Fruit fly (Drosophila melanogaster): ENCODE results near the gene CG32249.

The CG32249 gene

DNA sequence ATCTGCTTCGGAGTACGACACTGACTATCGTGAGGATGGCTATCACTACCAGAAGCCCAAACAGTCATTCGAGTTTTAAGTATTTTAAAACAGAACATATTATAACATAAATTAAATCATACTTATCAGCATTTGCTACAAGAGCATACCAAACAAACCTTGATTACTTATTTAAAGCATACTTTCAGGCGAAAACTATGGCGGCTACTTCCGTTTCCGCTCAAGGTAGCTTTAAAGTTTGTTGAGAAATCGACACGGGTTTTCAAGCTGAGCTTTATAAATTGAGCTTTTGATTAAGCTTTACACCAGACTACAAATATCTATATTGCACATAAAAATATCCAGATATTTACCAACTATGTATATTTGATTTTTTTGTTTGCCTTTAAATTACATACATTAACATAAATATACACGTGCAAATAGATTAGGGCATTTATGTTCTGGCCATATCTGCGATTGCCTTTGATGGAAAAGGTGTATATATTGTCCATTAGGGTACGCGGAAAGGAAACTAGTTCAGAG is 5.2 kb downstream of the CG32249 start (continued):
- TF ChIP-seq CG2875 (GFP tag; optimal IDR thresholded peaks at IDR 0.05): peak; percentile 87
- no peak for TF ChIP-seq Dfd (GFP tag; optimal IDR thresholded peaks at IDR 0.05)
- peak; percentile 73 for TF ChIP-seq Fer2 (tag; optimal IDR thresholded peaks at IDR 0.05)
- peak; percentile 97 for TF ChIP-seq caup (GFP tag; optimal IDR thresholded peaks at IDR 0.05; ENCODE audit: severe bottlenecking)
- TF ChIP-seq CG6254 (GFP tag; optimal IDR thresholded peaks at IDR 0.05): peak; percentile 83
- peak; percentile 80 for TF ChIP-seq CG31441 (GFP tag; IDR thresholded peaks at IDR 0.05)
- TF ChIP-seq CG11723 (GFP tag; optimal IDR thresholded peaks at IDR 0.05): peak; percentile 84
- no peak for TF ChIP-seq CG2129 (GFP tag; IDR thresholded peaks at IDR 0.05; ENCODE audit: partially characterized antibody)
- peak; percentile 81 for TF ChIP-seq CG15601 (tag; optimal IDR thresholded peaks at IDR 0.05)
- peak; percentile 74 for TF ChIP-seq Side (GFP tag; optimal IDR thresholded peaks at IDR 0.05)
- peak; percentile 96 for TF ChIP-seq CG34376 (GFP tag; optimal IDR thresholded peaks at IDR 0.05)
- TF ChIP-seq PHDP (tag; optimal IDR thresholded peaks at IDR 0.05): peak; percentile 93
- TF ChIP-seq sens-2 (GFP tag; IDR thresholded peaks at IDR 0.05): peak; percentile 82
- peak; percentile 90 for TF ChIP-seq CG18599 (GFP tag; optimal IDR thresholded peaks at IDR 0.05)
- peak; percentile 73 for TF ChIP-seq Blimp-1 (GFP tag; optimal IDR thresholded peaks at IDR 0.05)
- peak; percentile 78 for TF ChIP-seq Lhr (GFP tag; optimal IDR thresholded peaks at IDR 0.05)
- 0 out of 3 replicates have a peak, but pooled peaks have one; percentile 42 for TF ChIP-seq H15 (GFP tag; IDR thresholded peaks at IDR 0.05)
- TF ChIP-seq nerfin-1 (tag; optimal IDR thresholded peaks at IDR 0.05): peak; percentile 76
- peak; percentile 94 for TF ChIP-seq odd (GFP tag; optimal IDR thresholded peaks at IDR 0.05)
- TF ChIP-seq D19B (GFP tag; optimal IDR thresholded peaks at IDR 0.05): peak; percentile 61
- peak; percentile 57 for TF ChIP-seq exex (tag; optimal IDR thresholded peaks at IDR 0.05)
- 0 out of 2 replicates have a peak, but pooled peaks have one; percentile 32 for TF ChIP-seq toy (GFP tag; IDR thresholded peaks at IDR 0.05)
- no peak for TF ChIP-seq gem (tag; optimal IDR thresholded peaks at IDR 0.05)
- TF ChIP-seq dpn (GFP tag; optimal IDR thresholded peaks at IDR 0.05): peak; percentile 42 to 67
- peak; percentile 74 for TF ChIP-seq Rfx (GFP tag; IDR thresholded peaks at IDR 0.05)
- TF ChIP-seq btn (GFP tag; optimal IDR thresholded peaks at IDR 0.05): peak; percentile 48
- TF ChIP-seq Taf1 (GFP tag; IDR thresholded peaks at IDR 0.05): 0 out of 2 replicates have a peak, but pooled peaks have one; percentile 13
- TF ChIP-seq vnd (GFP tag; IDR thresholded peaks at IDR 0.05; ENCODE audit: partially characterized antibody): no peak
- no peak for TF ChIP-seq CG15073 (GFP tag; optimal IDR thresholded peaks at IDR 0.05)
- TF ChIP-seq Mes4 (GFP tag; optimal IDR thresholded peaks at IDR 0.05): peak; percentile 76
- TF ChIP-seq BEAF-32 (GFP tag; optimal IDR thresholded peaks at IDR 0.05): no peak
- TF ChIP-seq CG10654 (GFP tag; optimal IDR thresholded peaks at IDR 0.05): peak; percentile 74
- peak; percentile 96 for TF ChIP-seq MTF-1 (GFP tag; optimal IDR thresholded peaks at IDR 0.05; ENCODE audit: borderline replicate concordance)
- peak; percentile 60 for TF ChIP-seq CG7928 (GFP tag; optimal IDR thresholded peaks at IDR 0.05)
- TF ChIP-seq hkb (optimal IDR thresholded peaks at IDR 0.05): no peak
- TF ChIP-seq hkb (GFP tag; IDR thresholded peaks at IDR 0.05): peak; percentile 92
- TF ChIP-seq unc-4 (GFP tag; IDR thresholded peaks at IDR 0.05; ENCODE audit: partially characterized antibody): no peak
- peak; percentile 53 for TF ChIP-seq Bdp1 (GFP tag; optimal IDR thresholded peaks at IDR 0.05)
- TF ChIP-seq Sox100B (GFP tag; optimal IDR thresholded peaks at IDR 0.05): peak; percentile 84
- no peak for TF ChIP-seq Scr (GFP tag; IDR thresholded peaks at IDR 0.05; ENCODE audit: partially characterized antibody)
- TF ChIP-seq ERR (GFP tag; optimal IDR thresholded peaks at IDR 0.05): no peak
- TF ChIP-seq ftz-f1 (GFP tag; optimal IDR thresholded peaks at IDR 0.05): no peak
- TF ChIP-seq org-1 (GFP tag; optimal IDR thresholded peaks at IDR 0.05): peak; percentile 76
- peak; percentile 65 for TF ChIP-seq CG1024 (GFP tag; IDR thresholded peaks at IDR 0.05)
- TF ChIP-seq Gsc (GFP tag; IDR thresholded peaks at IDR 0.05): no peak
- no peak for TF ChIP-seq Dip2 (GFP tag; IDR thresholded peaks at IDR 0.05)
- TF ChIP-seq CG4820 (GFP tag; optimal IDR thresholded peaks at IDR 0.05): peak; percentile 14
- peak; percentile 75 for TF ChIP-seq phol (tag; optimal IDR thresholded peaks at IDR 0.05)
- peak; percentile 92 for TF ChIP-seq B-H2 (GFP tag; optimal IDR thresholded peaks at IDR 0.05)
